Worm (Caenorhabditis elegans): ENCODE data around the gene kcc-1.

- TF ChIP-seq aly-2 (tag; optimal IDR thresholded peaks at IDR 0.05) = no peak
- TF ChIP-seq pqm-1 (tag; optimal IDR thresholded peaks at IDR 0.05) = no peak
- TF ChIP-seq lim-7 (GFP tag; IDR thresholded peaks at IDR 0.05) = no peak
- no peak for TF ChIP-seq zag-1 (tag; optimal IDR thresholded peaks at IDR 0.05)
- no peak for TF ChIP-seq dmd-6 (GFP tag; IDR thresholded peaks at IDR 0.05)
- no peak for TF ChIP-seq nhr-11 (tag; optimal IDR thresholded peaks at IDR 0.05)
- TF ChIP-seq fkh-10 (GFP tag; optimal IDR thresholded peaks at IDR 0.05) = no peak
- no peak for TF ChIP-seq snpc-4 (tag; optimal IDR thresholded peaks at IDR 0.05)
These were observed 40.3 kb upstream of the kcc-1 start, which contains the start of gene rpc-1 for ce11 chrIV:7165723-7166122.

All from whole organism, L4 larva.